Fruit fly (Drosophila melanogaster) whole organism, adult: ENCODE measurements around the gene eIF2beta.
A peak's percentile ranks its signal among the peaks of the same experiment; 100 is the strongest.

Experiments used
- CG11617 ChIP-seq: fragments of 200-800 bp; sonication (Bioruptor generic); optimal IDR thresholded peaks from 2 replicates; lab custom pipeline; 2017; ENCODE audit warnings: mild to moderate bottlenecking, missing biosample characterization, missing genetic modification reagents, missing genetic modification characterization
- CG12768 ChIP-seq: fragments of 200-800 bp; sonication (Bioruptor generic); optimal IDR thresholded peaks from 2 replicates; lab custom pipeline; 2017; ENCODE audit warnings: missing biosample characterization, missing genetic modification characterization, mild to moderate bottlenecking, moderate library complexity, missing genetic modification reagents
- CG14711 ChIP-seq: fragments of 200-800 bp; sonication (Bioruptor generic); optimal IDR thresholded peaks from 2 replicates; lab custom pipeline; 2018; ENCODE audit warnings: missing biosample characterization, mild to moderate bottlenecking, missing genetic modification characterization, moderate library complexity
- CG1620 ChIP-seq: fragments of 200-800 bp; sonication (Bioruptor generic); optimal IDR thresholded peaks from 2 replicates; lab custom pipeline; 2016; ENCODE audit warnings: missing biosample characterization, missing genetic modification characterization
- CG33017 ChIP-seq: fragments of 200-800 bp; sonication (Bioruptor generic); optimal IDR thresholded peaks from 2 replicates; lab custom pipeline; 2018; ENCODE audit warnings: missing biosample characterization, mild to moderate bottlenecking, missing genetic modification characterization, moderate library complexity
- CG5204 ChIP-seq: fragments of 200-800 bp; sonication (Bioruptor generic); optimal IDR thresholded peaks from 2 replicates; lab custom pipeline; 2016; ENCODE audit warnings: missing biosample characterization, missing genetic modification characterization
- CG7045 ChIP-seq: fragments of 200-800 bp; sonication (Bioruptor generic); optimal IDR thresholded peaks from 2 replicates; lab custom pipeline; 2017; ENCODE audit warnings: missing biosample characterization, mild to moderate bottlenecking, missing genetic modification characterization
- CG7101 ChIP-seq: fragments of 200-800 bp; sonication (Bioruptor generic); optimal IDR thresholded peaks from 2 replicates; lab custom pipeline; 2018; ENCODE audit warnings: missing biosample characterization, mild to moderate bottlenecking, missing genetic modification characterization, moderate library complexity
- Crg-1 ChIP-seq: fragments of 200-800 bp; sonication (Bioruptor generic); optimal IDR thresholded peaks from 2 replicates; lab custom pipeline; 2016; ENCODE audit warnings: missing biosample characterization, missing genetic modification characterization
- Mnt ChIP-seq: fragments of 200-800 bp; sonication (Bioruptor generic); optimal IDR thresholded peaks from 2 replicates; lab custom pipeline; 2016; ENCODE audit warnings: missing biosample characterization, mild to moderate bottlenecking, missing genetic modification characterization
- bab1 ChIP-seq: fragments of 200-800 bp; sonication (Bioruptor generic); optimal IDR thresholded peaks from 3 replicates; lab custom pipeline; 2019; ENCODE audit warnings: missing biosample characterization, mild to moderate bottlenecking, missing genetic modification characterization, moderate library complexity
- cic ChIP-seq: fragments of 200-800 bp; sonication (Bioruptor generic); optimal IDR thresholded peaks from 2 replicates; lab custom pipeline; 2017; ENCODE audit warnings: missing biosample characterization, mild to moderate bottlenecking, missing genetic modification characterization, moderate library complexity
- cnc ChIP-seq, 2 experiments: fragments of >200 bp; optimal IDR thresholded peaks; 2 replicates each; lab custom pipeline; 2017
- kay ChIP-seq: fragments of 200-800 bp; sonication (Bioruptor generic); peaks from one replicate; lab custom pipeline; 2016; ENCODE audit warnings: missing biosample characterization, missing genetic modification characterization, borderline replicate concordance
- ovo ChIP-seq: fragments of 200-800 bp; sonication (Bioruptor generic); optimal IDR thresholded peaks from 2 replicates; lab custom pipeline; 2016; ENCODE audit warnings: missing biosample characterization, missing genetic modification characterization
- pad ChIP-seq: fragments of 200-800 bp; sonication (Bioruptor generic); optimal IDR thresholded peaks from 3 replicates; lab custom pipeline; 2017; ENCODE audit warnings: missing biosample characterization, missing genetic modification characterization, mild to moderate bottlenecking, moderate library complexity, missing genetic modification reagents
- toe ChIP-seq: fragments of 200-800 bp; sonication (Bioruptor generic); optimal IDR thresholded peaks from 2 replicates; lab custom pipeline; 2016; ENCODE audit warnings: missing biosample characterization, missing genetic modification characterization

eIF2beta gene

dm6 chr3L:12564979-12565378 is 38.4 kb upstream of the eIF2beta start:
- TF ChIP-seq Mnt (no peak), kay (GFP tag; lab: Kevin White, UChicago) (no peak), ovo (GFP tag; lab: Kevin White, UChicago) (no peak), CG7101 (no peak), toe (GFP tag; lab: Kevin White, UChicago) (no peak), bab1 (GFP tag; lab: Kevin White, UChicago) (no peak), cnc (optimal IDR thresholded peaks at IDR 0.05; lab: Kevin White, UChicago) (no peak), CG33017 (tag; lab: Kevin White, UChicago) (no peak), Crg-1 (GFP tag; lab: Kevin White, UChicago) (no peak), CG5204 (GFP tag; lab: Kevin White, UChicago) (no peak)

DNA sequence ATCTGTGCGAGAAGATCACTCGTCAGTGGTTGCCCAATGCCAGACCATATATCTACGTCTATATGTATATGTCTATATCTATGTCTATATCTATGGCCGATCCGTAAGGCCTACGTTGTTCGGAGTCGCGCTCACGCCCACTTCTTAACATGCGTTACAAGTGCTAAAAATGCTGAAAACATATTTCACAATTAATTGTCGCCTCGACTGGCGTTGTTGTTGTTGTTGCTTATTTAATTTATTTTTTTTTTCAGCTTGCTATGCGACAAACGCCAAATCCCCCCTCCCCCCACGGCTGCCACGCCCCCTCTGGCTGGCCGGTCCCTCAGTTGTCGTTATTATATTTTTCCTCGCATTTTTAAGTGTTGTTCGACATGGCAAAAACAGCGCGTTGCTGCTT is 37.8 kb upstream of the eIF2beta start:
- TF ChIP-seq cnc (optimal IDR thresholded peaks at IDR 0.05; lab: Kevin White, UChicago) (no peak), Crg-1 (GFP tag; lab: Kevin White, UChicago) (no peak), toe (GFP tag; lab: Kevin White, UChicago) (no peak), bab1 (GFP tag; lab: Kevin White, UChicago) (no peak), Mnt (no peak), CG7045 (GFP tag; lab: Kevin White, UChicago) (no peak), CG12768 (GFP tag; lab: Kevin White, UChicago) (no peak), CG11617 (GFP tag; lab: Kevin White, UChicago) (no peak), pad (GFP tag; lab: Kevin White, UChicago) (no peak), CG7101 (no peak), CG5204 (GFP tag; lab: Kevin White, UChicago) (no peak), ovo (GFP tag; lab: Kevin White, UChicago) (no peak), kay (GFP tag; lab: Kevin White, UChicago) (no peak), cic (no peak)

dm6 chr3L:12559273-12559672 is 32.7 kb upstream of the eIF2beta start:
- TF ChIP-seq Crg-1 (GFP tag; lab: Kevin White, UChicago) (no peak), ovo (GFP tag; lab: Kevin White, UChicago) (no peak), CG14711 (tag; lab: Kevin White, UChicago) (no peak), CG5204 (GFP tag; lab: Kevin White, UChicago) (no peak), pad (GFP tag; lab: Kevin White, UChicago) (no peak), bab1 (GFP tag; lab: Kevin White, UChicago) (no peak), cic (no peak), CG11617 (GFP tag; lab: Kevin White, UChicago) (no peak)

- no peak for TF ChIP-seq CG1620 (GFP tag; lab: Kevin White, UChicago)
- no peak for TF ChIP-seq CG33017 (tag; lab: Kevin White, UChicago)
- no peak for TF ChIP-seq CG11617 (GFP tag; lab: Kevin White, UChicago)
- TF ChIP-seq Mnt = no peak
- TF ChIP-seq toe (GFP tag; lab: Kevin White, UChicago) = no peak
- no peak for TF ChIP-seq CG7045 (GFP tag; lab: Kevin White, UChicago)
These were observed 31.2 kb upstream of the eIF2beta start for dm6 chr3L:12557736-12558135.

dm6 chr3L:12551671-12552070 is 25.1 kb upstream of the eIF2beta start:
- no peak for TF ChIP-seq cic
- TF ChIP-seq CG1620 (GFP tag; lab: Kevin White, UChicago) = no peak
- no peak for TF ChIP-seq CG33017 (tag; lab: Kevin White, UChicago)
- TF ChIP-seq CG7045 (GFP tag; lab: Kevin White, UChicago) = no peak

DNA sequence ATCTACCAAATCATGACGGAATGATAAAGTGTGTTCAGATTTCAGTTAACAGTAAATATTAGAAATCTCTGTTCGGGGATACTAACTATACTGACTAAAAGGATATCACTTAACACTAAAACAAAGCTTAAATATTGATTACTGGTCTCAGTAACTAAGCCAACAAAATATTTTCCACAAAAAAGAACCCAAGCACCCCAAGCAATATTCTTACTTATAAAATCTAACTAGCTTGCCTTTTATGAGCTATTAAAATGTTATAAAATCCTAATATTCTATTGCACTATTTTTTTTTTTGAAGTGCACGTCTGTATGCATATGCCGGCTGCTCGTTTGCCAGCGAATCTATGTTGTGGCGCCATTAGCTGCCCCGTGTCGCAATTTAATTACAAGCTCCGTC is 22.9 kb upstream of the eIF2beta start:
- TF ChIP-seq bab1 (GFP tag; lab: Kevin White, UChicago) (no peak), CG11617 (GFP tag; lab: Kevin White, UChicago) (no peak), cnc (optimal IDR thresholded peaks at IDR 0.05; lab: Kevin White, UChicago) (no peak), toe (GFP tag; lab: Kevin White, UChicago) (no peak), cic (no peak), CG7101 (no peak), CG7045 (GFP tag; lab: Kevin White, UChicago) (no peak)

DNA sequence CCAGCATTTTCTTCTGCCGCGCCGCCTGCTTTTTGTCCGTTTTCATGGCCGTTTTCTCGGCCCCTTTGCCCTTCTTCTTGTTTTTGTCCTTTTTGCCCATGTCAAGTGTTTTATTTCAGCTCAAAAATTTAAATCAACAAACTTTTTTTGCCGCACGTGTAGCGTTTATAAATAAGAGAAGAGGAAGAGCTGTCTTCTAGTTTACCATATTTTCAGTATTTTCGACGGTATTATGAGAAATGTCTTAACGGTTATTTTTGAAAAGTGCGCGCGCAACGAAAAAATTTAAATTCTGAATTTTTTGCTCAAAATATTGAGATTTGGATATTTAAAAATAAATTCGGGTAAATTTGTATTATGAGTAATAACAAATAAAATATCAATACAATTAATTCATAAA is 10.6 kb upstream of the eIF2beta start, which contains the start of gene CG4069:
Gene CG4069 (minus strand): TSS at position 193 of the 400 bp plus-strand sequence.
- TF ChIP-seq cnc (optimal IDR thresholded peaks at IDR 0.05; lab: Kevin White, UChicago) = no peak
- peak; percentile 12 for TF ChIP-seq bab1 (GFP tag; lab: Kevin White, UChicago)
- peak; percentile 94 for TF ChIP-seq Mnt

- TF ChIP-seq CG7045 (GFP tag; lab: Kevin White, UChicago) (no peak), kay (GFP tag; lab: Kevin White, UChicago) (no peak), Mnt (peak; percentile 2)
These were observed 7.8 kb upstream of the eIF2beta start, which contains the start of gene Pmm2 for dm6 chr3L:12534318-12534717. Gene Pmm2, plus strand, starts transcription at chr3L:12534590.
